Comparison of ENCODE assay signal across 1 fruit fly cellular context in genomic region chrX:17782058-17782457, dm6.
TF ChIP-seq lines count a peak whose summit lies in the region.

No protein-coding gene starts in this region.

TF ChIP-seq in whole organism, embryonic, 481 proteins besides CTCF, POLR2A, EP300 and RAD21 (continued from another document and continues in another):
- TF ChIP-seq bowl (GFP tag; IDR thresholded peaks at IDR 0.05; lab: Robert Waterston, UW): no peak
- peak; percentile 74 for TF ChIP-seq gem (tag; optimal IDR thresholded peaks at IDR 0.05; lab: Kevin White, UChicago)
- TF ChIP-seq CG8944 (GFP tag; optimal IDR thresholded peaks at IDR 0.05; lab: Kevin White, UChicago): no peak
- TF ChIP-seq ken (GFP tag; IDR thresholded peaks at IDR 0.05; lab: Robert Waterston, UW): no peak
- TF ChIP-seq CG2120 (GFP tag; optimal IDR thresholded peaks at IDR 0.05; lab: Kevin White, UChicago): no peak
- TF ChIP-seq Ptx1 (GFP tag; IDR thresholded peaks at IDR 0.05; lab: Robert Waterston, UW): no peak
- no peak for TF ChIP-seq pnt (GFP tag; optimal IDR thresholded peaks at IDR 0.05; lab: Kevin White, UChicago)
- peak; percentile 56 for TF ChIP-seq Oli (tag; optimal IDR thresholded peaks at IDR 0.05; lab: Kevin White, UChicago)
- no peak for TF ChIP-seq her (GFP tag; optimal IDR thresholded peaks at IDR 0.05; lab: Kevin White, UChicago)
- TF ChIP-seq HLHmδ (GFP tag; optimal IDR thresholded peaks at IDR 0.05; lab: Kevin White, UChicago): no peak
- no peak for TF ChIP-seq CG13624 (GFP tag; optimal IDR thresholded peaks at IDR 0.05; lab: Kevin White, UChicago)
- no peak for TF ChIP-seq Hr39 (optimal IDR thresholded peaks at IDR 0.05; lab: Kevin White, UChicago)
- TF ChIP-seq pum (GFP tag; optimal IDR thresholded peaks at IDR 0.05; lab: Kevin White, UChicago): no peak
- no peak for TF ChIP-seq CG17802 (tag; optimal IDR thresholded peaks at IDR 0.05; lab: Kevin White, UChicago)
- TF ChIP-seq Rfx (GFP tag; IDR thresholded peaks at IDR 0.05; lab: Robert Waterston, UW): no peak
- TF ChIP-seq lmd (GFP tag; IDR thresholded peaks at IDR 0.05; lab: Robert Waterston, UW): no peak
- TF ChIP-seq bbx (GFP tag; IDR thresholded peaks at IDR 0.05; lab: Robert Waterston, UW; ENCODE audit: partially characterized antibody): no peak
- no peak for TF ChIP-seq Doc3 (GFP tag; IDR thresholded peaks at IDR 0.05; lab: Robert Waterston, UW; ENCODE audit: partially characterized antibody)
- no peak; the same call in 2 of the 3 replicates for TF ChIP-seq croc (GFP tag; conservative IDR thresholded peaks at IDR 0.05; lab: Robert Waterston, UW)
- no peak for TF ChIP-seq Lhr (GFP tag; optimal IDR thresholded peaks at IDR 0.05; lab: Kevin White, UChicago)
- TF ChIP-seq CG18599 (GFP tag; optimal IDR thresholded peaks at IDR 0.05; lab: Kevin White, UChicago): no peak
- no peak for TF ChIP-seq NC2α (GFP tag; optimal IDR thresholded peaks at IDR 0.05; lab: Kevin White, UChicago)
- TF ChIP-seq gcm2 (GFP tag; optimal IDR thresholded peaks at IDR 0.05; lab: Kevin White, UChicago): no peak
- no peak for TF ChIP-seq CG2129 (GFP tag; IDR thresholded peaks at IDR 0.05; lab: Robert Waterston, UW; ENCODE audit: partially characterized antibody)
- no peak for TF ChIP-seq CG3163 (GFP tag; optimal IDR thresholded peaks at IDR 0.05; lab: Kevin White, UChicago)
- TF ChIP-seq trem (tag; optimal IDR thresholded peaks at IDR 0.05; lab: Kevin White, UChicago): peak; percentile 23
- TF ChIP-seq Oaz (GFP tag; IDR thresholded peaks at IDR 0.05; lab: Robert Waterston, UW): no peak
- TF ChIP-seq chif (GFP tag; optimal IDR thresholded peaks at IDR 0.05; lab: Kevin White, UChicago): no peak
- TF ChIP-seq CG33557 (GFP tag; optimal IDR thresholded peaks at IDR 0.05; lab: Kevin White, UChicago): peak; percentile 48
- TF ChIP-seq Dek (tag; optimal IDR thresholded peaks at IDR 0.05; lab: Kevin White, UChicago): no peak
- no peak for TF ChIP-seq lilli (GFP tag; optimal IDR thresholded peaks at IDR 0.05; lab: Kevin White, UChicago)
- no peak for TF ChIP-seq MESR4 (GFP tag; optimal IDR thresholded peaks at IDR 0.05; lab: Kevin White, UChicago)
- no peak for TF ChIP-seq Taf1 (GFP tag; IDR thresholded peaks at IDR 0.05; lab: Robert Waterston, UW)
- TF ChIP-seq dati (GFP tag; IDR thresholded peaks at IDR 0.05; lab: Robert Waterston, UW): no peak
- TF ChIP-seq CG8290 (GFP tag; optimal IDR thresholded peaks at IDR 0.05; lab: Kevin White, UChicago): no peak
- TF ChIP-seq CG8290 (tag; optimal IDR thresholded peaks at IDR 0.05; lab: Kevin White, UChicago): no peak
- no peak for TF ChIP-seq CG7963 (GFP tag; IDR thresholded peaks at IDR 0.05; lab: Robert Waterston, UW; ENCODE audit: partially characterized antibody)
- TF ChIP-seq Meics (GFP tag; optimal IDR thresholded peaks at IDR 0.05; lab: Kevin White, UChicago): no peak
- no peak for TF ChIP-seq wdn (GFP tag; IDR thresholded peaks at IDR 0.05; lab: Robert Waterston, UW)
- no peak for TF ChIP-seq CG14441 (GFP tag; IDR thresholded peaks at IDR 0.05; lab: Robert Waterston, UW)
- no peak for TF ChIP-seq CG14667 (GFP tag; IDR thresholded peaks at IDR 0.05; lab: Robert Waterston, UW)
- no peak for TF ChIP-seq Fer1 (GFP tag; optimal IDR thresholded peaks at IDR 0.05; lab: Kevin White, UChicago)
- no peak for TF ChIP-seq E2f2 (GFP tag; IDR thresholded peaks at IDR 0.05; lab: Robert Waterston, UW)
- no peak for TF ChIP-seq usp (GFP tag; optimal IDR thresholded peaks at IDR 0.05; lab: Kevin White, UChicago)
- TF ChIP-seq fru (optimal IDR thresholded peaks at IDR 0.05; lab: Kevin White, UChicago): no peak
- no peak for TF ChIP-seq CG11723 (GFP tag; optimal IDR thresholded peaks at IDR 0.05; lab: Kevin White, UChicago)
- TF ChIP-seq CG9437 (GFP tag; optimal IDR thresholded peaks at IDR 0.05; lab: Kevin White, UChicago): no peak
- peak; percentile 8; the same call in 1 of the 2 replicates for TF ChIP-seq onecut (GFP tag; IDR thresholded peaks at IDR 0.05; lab: Robert Waterston, UW)
- TF ChIP-seq kni (GFP tag; optimal IDR thresholded peaks at IDR 0.05; lab: Kevin White, UChicago): no peak
- TF ChIP-seq CG17568 (GFP tag; optimal IDR thresholded peaks at IDR 0.05; lab: Kevin White, UChicago): peak; percentile 1
- no peak for TF ChIP-seq Abd-B (GFP tag; optimal IDR thresholded peaks at IDR 0.05; lab: Kevin White, UChicago)
- no peak for TF ChIP-seq Hsf (GFP tag; optimal IDR thresholded peaks at IDR 0.05; lab: Kevin White, UChicago)
- TF ChIP-seq CG6854 (GFP tag; optimal IDR thresholded peaks at IDR 0.05; lab: Kevin White, UChicago): no peak
- TF ChIP-seq CG9932 (GFP tag; IDR thresholded peaks at IDR 0.05; lab: Robert Waterston, UW): no peak
- no peak for TF ChIP-seq en (GFP tag; optimal IDR thresholded peaks at IDR 0.05; lab: Kevin White, UChicago)
- TF ChIP-seq CG18262 (tag; optimal IDR thresholded peaks at IDR 0.05; lab: Kevin White, UChicago): peak; percentile 72
- no peak for TF ChIP-seq CG17912 (GFP tag; optimal IDR thresholded peaks at IDR 0.05; lab: Kevin White, UChicago)
- TF ChIP-seq ro (GFP tag; IDR thresholded peaks at IDR 0.05; lab: Robert Waterston, UW): no peak
- TF ChIP-seq nerfin-1 (tag; optimal IDR thresholded peaks at IDR 0.05; lab: Kevin White, UChicago): peak; percentile 33
- no peak for TF ChIP-seq ase (GFP tag; IDR thresholded peaks at IDR 0.05; lab: Robert Waterston, UW)
- TF ChIP-seq z (GFP tag; IDR thresholded peaks at IDR 0.05; lab: Robert Waterston, UW): no peak
- no peak for TF ChIP-seq stc (GFP tag; IDR thresholded peaks at IDR 0.05; lab: Robert Waterston, UW)
- TF ChIP-seq Mad (GFP tag; optimal IDR thresholded peaks at IDR 0.05; lab: Kevin White, UChicago): no peak
- no peak for TF ChIP-seq Dfd (GFP tag; optimal IDR thresholded peaks at IDR 0.05; lab: Kevin White, UChicago)
- 0 out of 2 replicates have a peak, but pooled peaks have one; percentile 11 for TF ChIP-seq esg (GFP tag; conservative IDR thresholded peaks at IDR 0.05; lab: Robert Waterston, UW)
- no peak for TF ChIP-seq CG10654 (GFP tag; optimal IDR thresholded peaks at IDR 0.05; lab: Kevin White, UChicago)
- no peak for TF ChIP-seq HLH4C (GFP tag; IDR thresholded peaks at IDR 0.05; lab: Robert Waterston, UW; ENCODE audit: partially characterized antibody)
- no peak for TF ChIP-seq prd (optimal IDR thresholded peaks at IDR 0.05; lab: Kevin White, UChicago)
- no peak for TF ChIP-seq prd (GFP tag; IDR thresholded peaks at IDR 0.05; lab: Robert Waterston, UW)
- no peak for TF ChIP-seq CG8281 (tag; optimal IDR thresholded peaks at IDR 0.05; lab: Kevin White, UChicago)
- TF ChIP-seq eve (GFP tag; optimal IDR thresholded peaks at IDR 0.05; lab: Kevin White, UChicago): peak in 1 of 2 experiments; percentile 36
- TF ChIP-seq Dad (GFP tag; optimal IDR thresholded peaks at IDR 0.05; lab: Kevin White, UChicago): no peak
- TF ChIP-seq hbn (GFP tag; IDR thresholded peaks at IDR 0.05; lab: Robert Waterston, UW; ENCODE audit: partially characterized antibody): no peak
- peak in 1 of 3 experiments; percentile 71 for TF ChIP-seq lola (GFP tag; optimal IDR thresholded peaks at IDR 0.05; lab: Kevin White, UChicago)
- TF ChIP-seq unpg (GFP tag; optimal IDR thresholded peaks at IDR 0.05; lab: Kevin White, UChicago): peak; percentile 59
- TF ChIP-seq dimm (GFP tag; IDR thresholded peaks at IDR 0.05; lab: Robert Waterston, UW): no peak
- TF ChIP-seq stwl (tag; optimal IDR thresholded peaks at IDR 0.05; lab: Kevin White, UChicago): no peak
- no peak for TF ChIP-seq CG10209 (GFP tag; optimal IDR thresholded peaks at IDR 0.05; lab: Kevin White, UChicago)
- TF ChIP-seq Bdp1 (GFP tag; optimal IDR thresholded peaks at IDR 0.05; lab: Kevin White, UChicago): no peak
- TF ChIP-seq CG3847 (GFP tag; IDR thresholded peaks at IDR 0.05; lab: Robert Waterston, UW): no peak
- no peak for TF ChIP-seq tin (GFP tag; optimal IDR thresholded peaks at IDR 0.05; lab: Kevin White, UChicago)
- TF ChIP-seq CG30403 (GFP tag; optimal IDR thresholded peaks at IDR 0.05; lab: Kevin White, UChicago): no peak
- TF ChIP-seq ttk (GFP tag; IDR thresholded peaks at IDR 0.05; lab: Robert Waterston, UW): no peak
- TF ChIP-seq Ada2b (GFP tag; IDR thresholded peaks at IDR 0.05; lab: Robert Waterston, UW): no peak
- no peak for TF ChIP-seq CG8089 (GFP tag; optimal IDR thresholded peaks at IDR 0.05; lab: Kevin White, UChicago)
- no peak for TF ChIP-seq dan (GFP tag; IDR thresholded peaks at IDR 0.05; lab: Robert Waterston, UW)
- TF ChIP-seq CG11560 (tag; IDR thresholded peaks at IDR 0.05; lab: Robert Waterston, UW): no peak
- TF ChIP-seq fd3F (GFP tag; optimal IDR thresholded peaks at IDR 0.05; lab: Kevin White, UChicago): no peak
- TF ChIP-seq trh (GFP tag; optimal IDR thresholded peaks at IDR 0.05; lab: Kevin White, UChicago): no peak
- no peak for TF ChIP-seq ham (GFP tag; IDR thresholded peaks at IDR 0.05; lab: Robert Waterston, UW)
- no peak for TF ChIP-seq Sry-δ (GFP tag; optimal IDR thresholded peaks at IDR 0.05; lab: Kevin White, UChicago)
- no peak for TF ChIP-seq CG34422 (GFP tag; IDR thresholded peaks at IDR 0.05; lab: Robert Waterston, UW)
- no peak for TF ChIP-seq Neu2 (GFP tag; optimal IDR thresholded peaks at IDR 0.05; lab: Kevin White, UChicago; ENCODE audit: borderline replicate concordance)
- TF ChIP-seq CG6175 (GFP tag; IDR thresholded peaks at IDR 0.05; lab: Robert Waterston, UW): no peak
- peak; percentile 37 for TF ChIP-seq Med (GFP tag; lab: Kevin White, UChicago)
- TF ChIP-seq CG4730 (GFP tag; IDR thresholded peaks at IDR 0.05; lab: Robert Waterston, UW): no peak
- TF ChIP-seq Gsc (GFP tag; IDR thresholded peaks at IDR 0.05; lab: Robert Waterston, UW): no peak
- no peak for TF ChIP-seq CG31365 (tag; optimal IDR thresholded peaks at IDR 0.05; lab: Kevin White, UChicago)
- TF ChIP-seq sens-2 (GFP tag; IDR thresholded peaks at IDR 0.05; lab: Robert Waterston, UW): no peak
- TF ChIP-seq dpn (GFP tag; optimal IDR thresholded peaks at IDR 0.05; lab: Kevin White, UChicago): no peak
- TF ChIP-seq psq (GFP tag; optimal IDR thresholded peaks at IDR 0.05; lab: Kevin White, UChicago): no peak
- TF ChIP-seq CG12071 (GFP tag; optimal IDR thresholded peaks at IDR 0.05; lab: Kevin White, UChicago): no peak
- TF ChIP-seq CG17186 (GFP tag; optimal IDR thresholded peaks at IDR 0.05; lab: Kevin White, UChicago): no peak
- no peak for TF ChIP-seq CG3838 (GFP tag; optimal IDR thresholded peaks at IDR 0.05; lab: Kevin White, UChicago)
- peak; percentile 4 for TF ChIP-seq CG13775 (GFP tag; optimal IDR thresholded peaks at IDR 0.05; lab: Kevin White, UChicago)
- no peak for TF ChIP-seq dysf (GFP tag; IDR thresholded peaks at IDR 0.05; lab: Robert Waterston, UW)
- no peak for TF ChIP-seq CG16779 (GFP tag; IDR thresholded peaks at IDR 0.05; lab: Robert Waterston, UW)
- no peak for TF ChIP-seq wek (GFP tag; optimal IDR thresholded peaks at IDR 0.05; lab: Kevin White, UChicago)
- TF ChIP-seq CG17612 (GFP tag; IDR thresholded peaks at IDR 0.05; lab: Robert Waterston, UW): no peak
- TF ChIP-seq caup (GFP tag; optimal IDR thresholded peaks at IDR 0.05; lab: Kevin White, UChicago; ENCODE audit: severe bottlenecking): no peak
- no peak for TF ChIP-seq Sry-β (GFP tag; optimal IDR thresholded peaks at IDR 0.05; lab: Kevin White, UChicago)
- TF ChIP-seq CG18764 (GFP tag; optimal IDR thresholded peaks at IDR 0.05; lab: Kevin White, UChicago): no peak
- no peak for TF ChIP-seq CG13894 (tag; optimal IDR thresholded peaks at IDR 0.05; lab: Kevin White, UChicago)
- no peak for TF ChIP-seq CG6765 (GFP tag; optimal IDR thresholded peaks at IDR 0.05; lab: Kevin White, UChicago)
- TF ChIP-seq CG11696 (GFP tag; IDR thresholded peaks at IDR 0.05; lab: Robert Waterston, UW): no peak
- no peak for TF ChIP-seq exex (tag; optimal IDR thresholded peaks at IDR 0.05; lab: Kevin White, UChicago)
- peak; percentile 50 for TF ChIP-seq Sox102F (GFP tag; optimal IDR thresholded peaks at IDR 0.05; lab: Kevin White, UChicago)
- no peak for TF ChIP-seq Mes4 (GFP tag; optimal IDR thresholded peaks at IDR 0.05; lab: Kevin White, UChicago)
- TF ChIP-seq Fer3 (tag; optimal IDR thresholded peaks at IDR 0.05; lab: Kevin White, UChicago): no peak
- TF ChIP-seq CG7271 (tag; optimal IDR thresholded peaks at IDR 0.05; lab: Kevin White, UChicago): no peak
- no peak for TF ChIP-seq tx (GFP tag; optimal IDR thresholded peaks at IDR 0.05; lab: Kevin White, UChicago)
- TF ChIP-seq danr (GFP tag; IDR thresholded peaks at IDR 0.05; lab: Robert Waterston, UW): no peak
- TF ChIP-seq hkb (optimal IDR thresholded peaks at IDR 0.05; lab: Kevin White, UChicago): no peak
- 0 out of 2 replicates have a peak, but pooled peaks have one; percentile 24 for TF ChIP-seq hkb (GFP tag; IDR thresholded peaks at IDR 0.05; lab: Robert Waterston, UW)
- no peak for TF ChIP-seq rib (GFP tag; IDR thresholded peaks at IDR 0.05; lab: Robert Waterston, UW)
- no peak for TF ChIP-seq ap (GFP tag; IDR thresholded peaks at IDR 0.05; lab: Robert Waterston, UW)
- no peak for TF ChIP-seq CG3281 (GFP tag; optimal IDR thresholded peaks at IDR 0.05; lab: Kevin White, UChicago)
- no peak for TF ChIP-seq CG4707 (GFP tag; optimal IDR thresholded peaks at IDR 0.05; lab: Kevin White, UChicago)
- TF ChIP-seq TFAM (GFP tag; optimal IDR thresholded peaks at IDR 0.05; lab: Kevin White, UChicago): no peak
- no peak for TF ChIP-seq Hey (tag; optimal IDR thresholded peaks at IDR 0.05; lab: Kevin White, UChicago)
- TF ChIP-seq CG11085 (GFP tag; IDR thresholded peaks at IDR 0.05; lab: Robert Waterston, UW): no peak
- no peak for TF ChIP-seq CG15011 (GFP tag; optimal IDR thresholded peaks at IDR 0.05; lab: Kevin White, UChicago)
- TF ChIP-seq jing (GFP tag; optimal IDR thresholded peaks at IDR 0.05; lab: Kevin White, UChicago): no peak
- TF ChIP-seq Nf-YC (tag; optimal IDR thresholded peaks at IDR 0.05; lab: Kevin White, UChicago): peak; percentile 60
- no peak for TF ChIP-seq chinmo (GFP tag; IDR thresholded peaks at IDR 0.05; lab: Robert Waterston, UW; ENCODE audit: partially characterized antibody)
- peak; percentile 9 for TF ChIP-seq CG18619 (GFP tag; optimal IDR thresholded peaks at IDR 0.05; lab: Kevin White, UChicago)
- TF ChIP-seq CG12236 (GFP tag; optimal IDR thresholded peaks at IDR 0.05; lab: Kevin White, UChicago): no peak
- TF ChIP-seq CG3407 (GFP tag; optimal IDR thresholded peaks at IDR 0.05; lab: Kevin White, UChicago): peak; percentile 41
- no peak for TF ChIP-seq CG3995 (GFP tag; optimal IDR thresholded peaks at IDR 0.05; lab: Kevin White, UChicago)
- TF ChIP-seq CG31441 (GFP tag; IDR thresholded peaks at IDR 0.05; lab: Robert Waterston, UW): peak; percentile 69
